Worm (Caenorhabditis elegans) whole organism, L2 larva: Measurements from ENCODE around the gene xbp-1.

Experiments
- F13H6.1 ChIP-seq: sonication (generic microtip); optimal IDR thresholded peaks from 2 replicates; lab custom pipeline; 2016; ENCODE audit warnings: missing genetic modification characterization, missing compliant biosample characterization
- R02D3.7 ChIP-seq: fragments of 150-350 bp; optimal IDR thresholded peaks from 2 replicates; lab custom pipeline; 2014; ENCODE audit warnings: missing biosample characterization, missing genetic modification characterization
- ZK546.5 ChIP-seq: sonication (generic microtip); optimal IDR thresholded peaks from 2 replicates; lab custom pipeline; 2017; ENCODE audit warnings: missing biosample characterization, missing genetic modification characterization
- alr-1 ChIP-seq: fragments of 150-350 bp; optimal IDR thresholded peaks from 2 replicates; lab custom pipeline; 2014; ENCODE audit warnings: missing biosample characterization, missing genetic modification characterization
- aly-2 ChIP-seq: fragments of 150-350 bp; optimal IDR thresholded peaks from 2 replicates; lab custom pipeline; 2014; ENCODE audit warnings: missing biosample characterization, missing genetic modification characterization
- ama-1 ChIP-seq: fragments of 150-350 bp; optimal IDR thresholded peaks from 2 replicates; lab custom pipeline; 2018; ENCODE audit warnings: inconsistent platforms
- ceh-16 ChIP-seq: fragments of 150-350 bp; optimal IDR thresholded peaks from 2 replicates; lab custom pipeline; 2014; ENCODE audit warnings: missing biosample characterization, missing genetic modification characterization
- crh-2 ChIP-seq: sonication (generic microtip); optimal IDR thresholded peaks from 2 replicates; lab custom pipeline; 2017; ENCODE audit warnings: missing biosample characterization, missing genetic modification characterization
- dmd-4 ChIP-seq: sonication (generic microtip); optimal IDR thresholded peaks from 2 replicates; lab custom pipeline; 2017; ENCODE audit warnings: missing biosample characterization, missing genetic modification characterization
- egl-27 ChIP-seq: sonication (generic microtip); optimal IDR thresholded peaks from 3 replicates; lab custom pipeline; 2017; ENCODE audit warnings: missing biosample characterization, missing genetic modification reagents, missing genetic modification characterization
- elt-1 ChIP-seq: fragments of 150-350 bp; optimal IDR thresholded peaks from 2 replicates; lab custom pipeline; 2014; ENCODE audit warnings: missing biosample characterization, missing genetic modification characterization
- elt-3 ChIP-seq: sonication (generic microtip); optimal IDR thresholded peaks from 2 replicates; lab custom pipeline; 2017; ENCODE audit warnings: missing biosample characterization, missing genetic modification characterization
- fos-1 ChIP-seq: fragments of 150-350 bp; optimal IDR thresholded peaks from 2 replicates; lab custom pipeline; 2014; ENCODE audit warnings: missing biosample characterization, missing genetic modification characterization
- gmeb-1 ChIP-seq: fragments of 150-350 bp; optimal IDR thresholded peaks from 2 replicates; lab custom pipeline; 2014; ENCODE audit warnings: missing biosample characterization, missing genetic modification characterization
- lin-11 ChIP-seq: fragments of 150-350 bp; sonication (generic microtip); optimal IDR thresholded peaks from 2 replicates; lab custom pipeline; 2014; ENCODE audit warnings: missing biosample characterization, missing genetic modification characterization, inconsistent platforms, mixed read lengths
- lin-13 ChIP-seq: fragments of 150-350 bp; optimal IDR thresholded peaks from 2 replicates; lab custom pipeline; 2014; ENCODE audit warnings: missing biosample characterization, missing genetic modification reagents, missing genetic modification characterization
- lin-39 ChIP-seq: fragments of 150-350 bp; optimal IDR thresholded peaks from 2 replicates; lab custom pipeline; 2014; ENCODE audit warnings: missing biosample characterization, missing genetic modification reagents, missing genetic modification characterization
- mab-5 ChIP-seq: fragments of 150-350 bp; optimal IDR thresholded peaks from 2 replicates; lab custom pipeline; 2014; ENCODE audit warnings: missing biosample characterization, missing genetic modification characterization
- mdl-1 ChIP-seq, 2 experiments: fragments of 150-350 bp in 1 of 2; sonication (generic microtip) in 1 of 2; optimal IDR thresholded peaks; 2 replicates each; lab custom pipeline; 2017; ENCODE audit warnings: missing biosample characterization in 2 of 2, missing genetic modification characterization in 2 of 2
- nhr-10 ChIP-seq: sonication (generic microtip); optimal IDR thresholded peaks from 2 replicates; lab custom pipeline; 2017; ENCODE audit warnings: missing biosample characterization, missing genetic modification characterization
- nhr-11 ChIP-seq: fragments of 150-350 bp; optimal IDR thresholded peaks from 2 replicates; lab custom pipeline; 2014; ENCODE audit warnings: missing biosample characterization, missing genetic modification characterization
- nhr-12 ChIP-seq: fragments of 150-350 bp; optimal IDR thresholded peaks from 2 replicates; lab custom pipeline; 2014; ENCODE audit warnings: missing biosample characterization, missing genetic modification characterization
- nhr-129 ChIP-seq: fragments of 150-350 bp; optimal IDR thresholded peaks from 2 replicates; lab custom pipeline; 2014; ENCODE audit warnings: missing biosample characterization, missing genetic modification characterization
- nhr-21 ChIP-seq: fragments of 150-350 bp; optimal IDR thresholded peaks from 2 replicates; lab custom pipeline; 2014; ENCODE audit warnings: missing biosample characterization, missing genetic modification characterization
- nhr-23 ChIP-seq: fragments of 150-350 bp; optimal IDR thresholded peaks from 2 replicates; lab custom pipeline; 2014; ENCODE audit warnings: missing biosample characterization, missing genetic modification reagents, missing genetic modification characterization
- nhr-237 ChIP-seq: fragments of 150-350 bp; optimal IDR thresholded peaks from 2 replicates; lab custom pipeline; 2014; ENCODE audit warnings: missing biosample characterization, missing genetic modification characterization
- nhr-25 ChIP-seq: fragments of 150-350 bp; sonication (generic microtip); optimal IDR thresholded peaks from 3 replicates; lab custom pipeline; 2014; ENCODE audit warnings: missing biosample characterization, missing genetic modification characterization
- nhr-6 ChIP-seq: fragments of 150-350 bp; optimal IDR thresholded peaks from 2 replicates; lab custom pipeline; 2014; ENCODE audit warnings: missing biosample characterization, missing genetic modification characterization
- sem-4 ChIP-seq: fragments of 150-350 bp; optimal IDR thresholded peaks from 2 replicates; lab custom pipeline; 2014; ENCODE audit warnings: missing biosample characterization, missing genetic modification reagents, missing genetic modification characterization
- skn-1 ChIP-seq: sonication (generic microtip); optimal IDR thresholded peaks from 2 replicates; lab custom pipeline; 2017; ENCODE audit warnings: missing biosample characterization, missing genetic modification characterization
- sma-3 ChIP-seq: sonication (generic microtip); optimal IDR thresholded peaks from 2 replicates; lab custom pipeline; 2016; ENCODE audit warnings: missing genetic modification reagents, missing genetic modification characterization, missing compliant biosample characterization
- sma-9 ChIP-seq, 2 experiments: fragments of 150-350 bp in 1 of 2; sonication (generic microtip) in 1 of 2; optimal IDR thresholded peaks; 2 replicates each; lab custom pipeline; 2014 to 2016; ENCODE audit warnings: missing genetic modification characterization in 2 of 2, mild to moderate bottlenecking in 1 of 2, missing biosample characterization in 1 of 2, missing compliant biosample characterization in 1 of 2, missing genetic modification reagents in 1 of 2, moderate library complexity in 1 of 2
- snpc-4 ChIP-seq: fragments of 150-350 bp; optimal IDR thresholded peaks from 2 replicates; lab custom pipeline; 2014; ENCODE audit warnings: missing biosample characterization, missing genetic modification characterization
- unc-55 ChIP-seq: fragments of 150-350 bp; sonication (generic microtip); optimal IDR thresholded peaks from 3 replicates; lab custom pipeline; 2014; ENCODE audit warnings: missing biosample characterization, missing genetic modification reagents, missing genetic modification characterization
- unc-62 ChIP-seq: fragments of 150-350 bp; optimal IDR thresholded peaks from 2 replicates; lab custom pipeline; 2014; ENCODE audit warnings: missing biosample characterization, missing genetic modification reagents, missing genetic modification characterization
- ztf-1 ChIP-seq: fragments of 200-800 bp; sonication (Bioruptor generic); conservative IDR thresholded peaks from 2 replicates; pipeline ENCODE4 v1.3.6; 2022; ENCODE audit warnings: missing genetic modification characterization, missing compliant biosample characterization
- ztf-11 ChIP-seq: sonication (generic microtip); optimal IDR thresholded peaks from 2 replicates; lab custom pipeline; 2017; ENCODE audit warnings: missing biosample characterization, missing genetic modification characterization
- ztf-4 ChIP-seq: fragments of 150-350 bp; optimal IDR thresholded peaks from 2 replicates; lab custom pipeline; 2014; ENCODE audit warnings: missing biosample characterization, missing genetic modification characterization

xbp-1 gene

ce11 chrIII:4230092-4230491 is 36.5 kb downstream of the xbp-1 start:
- TF ChIP-seq aly-2 (tag; lab: Kevin White, UChicago), result no peak
- no peak for TF ChIP-seq sem-4 (tag; lab: Kevin White, UChicago)
- no peak for TF ChIP-seq mab-5 (tag; lab: Kevin White, UChicago)
- no peak for TF ChIP-seq nhr-25 (tag; lab: Kevin White, UChicago)
- TF ChIP-seq nhr-237 (tag; lab: Kevin White, UChicago), result no peak
- TF ChIP-seq nhr-11, result no peak
- no peak for TF ChIP-seq F13H6.1 (tag; lab: Kevin White, UChicago)
- TF ChIP-seq elt-3, result no peak
- TF ChIP-seq mdl-1 (tag; optimal IDR thresholded peaks at IDR 0.05; lab: Kevin White, UChicago), result no peak
- TF ChIP-seq ceh-16, result no peak
- TF ChIP-seq fos-1 (tag; lab: Kevin White, UChicago), result no peak
- no peak for TF ChIP-seq lin-39 (tag; lab: Kevin White, UChicago)
- TF ChIP-seq ztf-1 (GFP tag; lab: Robert Waterston, UW), result no peak
- TF ChIP-seq unc-62 (GFP tag; lab: Kevin White, UChicago), result no peak
- TF ChIP-seq gmeb-1, result no peak
- TF ChIP-seq elt-1 (tag; lab: Kevin White, UChicago), result no peak
- TF ChIP-seq sma-9 (GFP tag; optimal IDR thresholded peaks at IDR 0.05; lab: Kevin White, UChicago), result no peak
- no peak for TF ChIP-seq sma-9 (tag; optimal IDR thresholded peaks at IDR 0.05; lab: Kevin White, UChicago)
- no peak for TF ChIP-seq unc-55
- TF ChIP-seq sma-3 (GFP tag; lab: Kevin White, UChicago), result no peak
- TF ChIP-seq nhr-23 (tag; lab: Kevin White, UChicago), result no peak

ce11 chrIII:4231372-4231771 is 37.8 kb downstream of the xbp-1 start:
- TF ChIP-seq R02D3.7 (tag; lab: Kevin White, UChicago), result no peak
- TF ChIP-seq nhr-10 (tag; lab: Kevin White, UChicago), result no peak
- TF ChIP-seq lin-39 (tag; lab: Kevin White, UChicago), result no peak
- no peak for TF ChIP-seq nhr-23 (tag; lab: Kevin White, UChicago)
- TF ChIP-seq lin-11 (tag; lab: Kevin White, UChicago), result no peak
- no peak for TF ChIP-seq sma-3 (GFP tag; lab: Kevin White, UChicago)
- TF ChIP-seq nhr-12 (tag; lab: Kevin White, UChicago), result no peak
- no peak for TF ChIP-seq sem-4 (tag; lab: Kevin White, UChicago)
- TF ChIP-seq snpc-4 (tag; lab: Kevin White, UChicago), result no peak
- TF ChIP-seq gmeb-1, result no peak
- no peak for TF ChIP-seq lin-13 (GFP tag; lab: Kevin White, UChicago)
- TF ChIP-seq nhr-237 (tag; lab: Kevin White, UChicago), result no peak
- TF ChIP-seq nhr-11, result no peak
- TF ChIP-seq mdl-1 (tag; optimal IDR thresholded peaks at IDR 0.05; lab: Kevin White, UChicago), result no peak
- no peak for TF ChIP-seq ztf-11 (tag; lab: Kevin White, UChicago)
- TF ChIP-seq nhr-21 (tag; lab: Kevin White, UChicago), result no peak
- TF ChIP-seq dmd-4 (tag; lab: Kevin White, UChicago), result no peak
- TF ChIP-seq, all 48 proteins: peak for 0

ce11 chrIII:4232811-4233269 is 39.2 kb downstream of the xbp-1 start, which contains the start of gene nhr-20:
Gene nhr-20 (minus strand): TSS chrIII:4233219.
- no peak for TF ChIP-seq nhr-12 (tag; lab: Kevin White, UChicago)
- TF ChIP-seq nhr-10 (tag; lab: Kevin White, UChicago), result no peak
- no peak for TF ChIP-seq nhr-6 (tag; lab: Kevin White, UChicago)
- no peak for TF ChIP-seq dmd-4 (tag; lab: Kevin White, UChicago)
- no peak for TF ChIP-seq skn-1 (tag; lab: Kevin White, UChicago)

DNA sequence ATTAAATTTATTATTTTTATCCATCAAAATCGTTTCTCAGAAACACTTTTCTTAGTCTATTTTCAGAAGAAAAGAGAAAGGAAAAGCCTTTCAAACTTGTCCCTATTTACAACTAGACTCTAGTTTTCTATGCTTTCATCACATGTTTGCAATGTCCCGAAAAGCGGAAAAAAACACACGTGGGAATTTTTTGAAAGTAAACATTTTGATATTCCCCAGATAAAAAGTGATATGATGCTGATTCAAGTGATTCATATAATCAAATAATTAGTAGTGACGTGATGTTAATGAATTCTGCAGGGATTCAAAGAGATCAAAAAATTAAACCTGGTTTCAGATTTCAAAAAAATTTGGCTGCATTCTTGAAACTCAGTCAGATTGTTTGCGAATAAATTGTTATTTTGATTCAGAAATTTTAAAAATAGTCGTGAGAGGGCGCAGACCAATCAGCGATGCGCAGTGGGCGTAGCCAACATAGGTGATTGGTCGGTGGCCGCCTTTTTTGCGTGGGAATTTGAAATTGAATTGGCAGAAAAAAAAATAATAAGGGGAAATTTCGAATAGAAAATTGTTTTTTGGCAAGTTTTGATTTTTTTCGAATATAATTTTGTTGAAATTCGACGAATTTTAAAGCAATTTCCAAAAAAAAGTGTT is 41.2 kb downstream of the xbp-1 start:
- TF ChIP-seq egl-27, result no peak
- TF ChIP-seq unc-62 (GFP tag; lab: Kevin White, UChicago), result no peak
- TF ChIP-seq sma-9 (GFP tag; optimal IDR thresholded peaks at IDR 0.05; lab: Kevin White, UChicago), result no peak
- no peak for TF ChIP-seq sma-9 (tag; optimal IDR thresholded peaks at IDR 0.05; lab: Kevin White, UChicago)
- TF ChIP-seq ZK546.5 (tag; lab: Kevin White, UChicago), result no peak
- TF ChIP-seq lin-13 (GFP tag; lab: Kevin White, UChicago), result no peak
- no peak for TF ChIP-seq nhr-12 (tag; lab: Kevin White, UChicago)
- no peak for TF ChIP-seq ama-1
- TF ChIP-seq ztf-4, result no peak
- no peak for TF ChIP-seq nhr-10 (tag; lab: Kevin White, UChicago)
- TF ChIP-seq ztf-1 (GFP tag; lab: Robert Waterston, UW), result no peak
- TF ChIP-seq nhr-25 (tag; lab: Kevin White, UChicago), result no peak
- TF ChIP-seq sma-3 (GFP tag; lab: Kevin White, UChicago), result no peak
- TF ChIP-seq F13H6.1 (tag; lab: Kevin White, UChicago), result no peak
- no peak for TF ChIP-seq alr-1 (tag; lab: Kevin White, UChicago)
- no peak for TF ChIP-seq nhr-129
- TF ChIP-seq mdl-1 (tag; optimal IDR thresholded peaks at IDR 0.05; lab: Kevin White, UChicago), result no peak
- no peak for TF ChIP-seq sem-4 (tag; lab: Kevin White, UChicago)
- TF ChIP-seq nhr-23 (tag; lab: Kevin White, UChicago), result no peak
- no peak for TF ChIP-seq crh-2 (tag; lab: Kevin White, UChicago)
- no peak for TF ChIP-seq elt-1 (tag; lab: Kevin White, UChicago)
